Worm (Caenorhabditis elegans): ENCODE results near the gene grd-12.

grd-12 gene

ce11 chrV:15012542-15013301, 34.4 kb downstream of the grd-12 start:
- TF ChIP-seq rnt-1 (tag; optimal IDR thresholded peaks at IDR 0.05), result no peak
- no peak for TF ChIP-seq unc-55 (GFP tag; optimal IDR thresholded peaks at IDR 0.05)
- no peak for TF ChIP-seq odd-2 (tag; optimal IDR thresholded peaks at IDR 0.05)
- no peak for TF ChIP-seq tbx-2 (tag; optimal IDR thresholded peaks at IDR 0.05)
- TF ChIP-seq ceh-30 (tag; optimal IDR thresholded peaks at IDR 0.05), result no peak
- no peak for TF ChIP-seq ceh-31 (tag; optimal IDR thresholded peaks at IDR 0.05)
- TF ChIP-seq ama-1 (optimal IDR thresholded peaks at IDR 0.05), result no peak
- no peak for TF ChIP-seq pqm-1 (tag; optimal IDR thresholded peaks at IDR 0.05)
- TF ChIP-seq C38D4.7 (GFP tag; optimal IDR thresholded peaks at IDR 0.05), result no peak
- no peak for TF ChIP-seq unc-42 (tag; optimal IDR thresholded peaks at IDR 0.05)
- no peak for TF ChIP-seq hlh-13 (GFP tag; optimal IDR thresholded peaks at IDR 0.05)

DNA sequence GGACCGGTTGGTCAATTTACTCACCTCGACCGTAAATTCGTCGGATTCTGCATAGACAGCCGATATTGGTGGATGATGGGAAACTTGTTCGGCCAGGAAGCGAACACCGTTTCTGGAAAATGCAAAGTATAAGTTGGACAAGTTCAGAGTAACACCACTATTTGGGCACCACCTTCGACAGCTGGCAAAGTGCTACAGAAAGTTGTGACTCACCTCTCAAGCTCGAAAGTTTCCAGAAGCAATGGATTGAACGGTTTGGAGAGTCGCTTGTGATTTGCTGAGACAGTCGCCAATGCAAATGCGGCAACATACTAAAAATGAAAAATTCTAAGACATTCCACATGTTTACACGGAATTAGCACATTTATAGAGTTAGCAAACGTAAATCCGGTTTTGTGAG, 35.0 kb downstream of the grd-12 start:
- TF ChIP-seq ets-4 (tag; optimal IDR thresholded peaks at IDR 0.05) (no peak), pros-1 (tag; optimal IDR thresholded peaks at IDR 0.05) (no peak), ceh-9 (tag; optimal IDR thresholded peaks at IDR 0.05) (no peak), Y22D7AL.16 (tag; optimal IDR thresholded peaks at IDR 0.05) (no peak), dmd-4 (tag; optimal IDR thresholded peaks at IDR 0.05; ENCODE audit: borderline replicate concordance) (no peak), tbx-2 (tag; optimal IDR thresholded peaks at IDR 0.05) (no peak), zip-5 (tag; optimal IDR thresholded peaks at IDR 0.05) (no peak), K02D7.2 (tag; optimal IDR thresholded peaks at IDR 0.05) (no peak), ceh-34 (tag; optimal IDR thresholded peaks at IDR 0.05) (no peak)

- no peak for TF ChIP-seq hlh-6 (tag; optimal IDR thresholded peaks at IDR 0.05)
- no peak for TF ChIP-seq Y22D7AL.16 (tag; optimal IDR thresholded peaks at IDR 0.05)
- no peak for TF ChIP-seq lin-11 (tag; optimal IDR thresholded peaks at IDR 0.05)
These were observed 35.9 kb downstream of the grd-12 start, which contains the start of gene obr-2 for ce11 chrV:15014164-15014563. TSS of gene obr-2 (minus strand) at chrV:15014264.

DNA sequence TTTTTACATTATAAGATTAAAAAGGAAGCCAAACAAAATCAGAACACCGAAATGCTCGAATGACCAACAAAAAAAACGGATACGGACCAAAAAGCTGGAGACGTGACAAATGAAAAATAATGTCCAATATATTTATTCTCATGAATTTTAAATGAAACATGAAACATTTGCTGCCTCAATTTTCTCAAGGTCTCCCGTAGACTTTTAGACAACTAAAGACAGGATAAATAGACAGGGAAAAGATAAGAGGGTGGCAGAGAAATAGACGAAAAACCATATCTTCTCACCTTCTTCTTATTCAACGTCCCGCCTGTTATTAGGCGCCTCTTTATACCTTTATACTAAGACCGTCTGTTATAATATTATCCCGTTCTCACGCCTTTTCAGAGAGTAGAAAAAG, 37.5 kb downstream of the grd-12 start:
- TF ChIP-seq npax-4 (tag; optimal IDR thresholded peaks at IDR 0.05) (no peak), ama-1 (optimal IDR thresholded peaks at IDR 0.05) (no peak), nfya-1 (tag; optimal IDR thresholded peaks at IDR 0.05) (peak; percentile 13), ceh-31 (tag; optimal IDR thresholded peaks at IDR 0.05) (no peak)

DNA sequence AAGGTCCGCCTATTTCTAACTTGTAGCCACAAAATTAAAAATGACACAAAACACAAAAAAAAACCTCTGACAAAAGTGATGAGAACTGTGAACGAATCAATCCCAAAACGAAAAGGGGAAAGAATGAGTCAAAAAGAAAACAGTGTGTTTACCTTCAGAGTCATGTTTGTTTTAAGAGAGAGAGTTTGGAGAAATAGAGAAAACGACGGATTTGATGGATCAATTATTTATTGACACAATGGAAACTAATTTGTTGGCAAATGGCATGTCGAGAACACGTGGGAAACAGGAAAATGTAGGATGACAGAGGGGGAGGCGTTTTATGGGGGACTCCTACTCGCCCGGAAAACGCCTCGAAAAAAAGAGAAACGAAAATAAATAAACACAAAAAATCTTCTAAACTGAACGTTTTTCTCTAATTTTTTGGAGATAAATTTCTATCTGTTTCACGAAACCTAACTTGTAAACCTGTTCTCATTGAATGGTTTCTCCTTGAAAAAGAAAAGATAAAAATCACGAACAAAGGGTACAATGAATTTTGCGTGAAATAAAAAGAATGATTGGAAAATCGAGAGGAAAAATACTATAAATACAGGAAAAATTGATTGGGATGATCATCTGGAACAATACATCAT, 38.6 kb downstream of the grd-12 start:
- no peak for TF ChIP-seq pha-4 (tag; optimal IDR thresholded peaks at IDR 0.05)

DNA sequence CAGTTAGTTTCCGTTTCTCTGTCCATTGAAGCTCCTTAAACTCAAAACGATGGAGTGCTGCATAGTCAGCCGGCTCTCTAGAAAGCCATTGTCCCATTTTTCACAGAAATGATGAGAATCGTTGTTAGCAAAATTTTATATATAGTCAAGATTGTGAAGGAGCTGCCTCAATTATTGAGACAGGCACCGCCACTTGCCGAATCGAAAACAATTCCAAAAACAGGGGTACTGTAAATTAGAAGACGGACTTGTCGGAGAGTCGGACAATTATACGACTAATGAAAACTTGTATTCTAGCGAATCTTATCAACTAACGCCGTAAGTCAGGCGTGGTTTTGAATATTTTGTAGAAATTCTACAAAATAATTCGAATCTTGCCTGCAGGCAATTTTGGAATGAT, 41.9 kb downstream of the grd-12 start, which contains the start of gene F14H8.2:
F14H8.2 (minus strand) TSS at position 101 of the 400 bp plus-strand sequence.
- TF ChIP-seq elt-4 (tag; optimal IDR thresholded peaks at IDR 0.05), result no peak
- TF ChIP-seq sdc-2 (tag; optimal IDR thresholded peaks at IDR 0.05), result no peak
- no peak for TF ChIP-seq hlh-15 (tag; optimal IDR thresholded peaks at IDR 0.05)

ce11 chrV:15020732-15021131, 42.4 kb downstream of the grd-12 start, which contains the start of gene F14H8.5:
TSS of gene F14H8.5 (plus strand) at chrV:15021032.
- TF ChIP-seq K02D7.2 (tag; optimal IDR thresholded peaks at IDR 0.05), result no peak
- TF ChIP-seq syd-9 (tag; optimal IDR thresholded peaks at IDR 0.05), result no peak
- TF ChIP-seq ceh-30 (tag; optimal IDR thresholded peaks at IDR 0.05), result no peak
- TF ChIP-seq hlh-13 (GFP tag; optimal IDR thresholded peaks at IDR 0.05), result no peak
- TF ChIP-seq ttx-3 (tag; optimal IDR thresholded peaks at IDR 0.05), result no peak
- TF ChIP-seq ceh-14 (tag; optimal IDR thresholded peaks at IDR 0.05), result no peak
- TF ChIP-seq F13H6.1 (tag; optimal IDR thresholded peaks at IDR 0.05), result no peak
- TF ChIP-seq hlh-15 (tag; optimal IDR thresholded peaks at IDR 0.05), result no peak
- TF ChIP-seq hlh-8 (tag; optimal IDR thresholded peaks at IDR 0.05), result no peak
- no peak for TF ChIP-seq tbx-2 (tag; optimal IDR thresholded peaks at IDR 0.05)
- no peak for TF ChIP-seq ama-1 (optimal IDR thresholded peaks at IDR 0.05)
- TF ChIP-seq ceh-48 (tag; optimal IDR thresholded peaks at IDR 0.05), result no peak
- TF ChIP-seq nhr-232 (tag; optimal IDR thresholded peaks at IDR 0.05), result no peak
- no peak for TF ChIP-seq fax-1 (tag; optimal IDR thresholded peaks at IDR 0.05)
- no peak for TF ChIP-seq tbx-7 (tag; optimal IDR thresholded peaks at IDR 0.05)
